Worm (Caenorhabditis elegans) whole organism, L2 larva: ENCODE measurements around the gene nspc-12.

Experiments used
- C34F6.9 ChIP-seq: fragments of 150-350 bp; optimal IDR thresholded peaks from 2 replicates; lab custom pipeline; 2014; ENCODE audit warnings: missing biosample characterization, missing genetic modification characterization
- Y55F3AM.14 ChIP-seq: fragments of 200-800 bp; sonication (Bioruptor generic); optimal IDR thresholded peaks from 2 replicates; lab custom pipeline; 2018; ENCODE audit warnings: mild to moderate bottlenecking, missing genetic modification characterization, missing compliant biosample characterization
- alr-1 ChIP-seq: fragments of 150-350 bp; optimal IDR thresholded peaks from 2 replicates; lab custom pipeline; 2014; ENCODE audit warnings: missing biosample characterization, missing genetic modification characterization
- aly-2 ChIP-seq: fragments of 150-350 bp; optimal IDR thresholded peaks from 2 replicates; lab custom pipeline; 2014; ENCODE audit warnings: missing biosample characterization, missing genetic modification characterization
- blmp-1 ChIP-seq: sonication (generic microtip); optimal IDR thresholded peaks from 2 replicates; lab custom pipeline; 2017; ENCODE audit warnings: missing genetic modification characterization, mild to moderate bottlenecking, missing compliant biosample characterization, antibody characterized with exemption, moderate library complexity; ENCODE audit not compliant: insufficient read depth
- ceh-16 ChIP-seq: fragments of 150-350 bp; optimal IDR thresholded peaks from 2 replicates; lab custom pipeline; 2014; ENCODE audit warnings: missing biosample characterization, missing genetic modification characterization
- ceh-82 ChIP-seq: fragments of 150-350 bp; optimal IDR thresholded peaks from 2 replicates; lab custom pipeline; 2014; ENCODE audit warnings: missing biosample characterization, missing genetic modification characterization
- crh-2 ChIP-seq: sonication (generic microtip); optimal IDR thresholded peaks from 2 replicates; lab custom pipeline; 2017; ENCODE audit warnings: missing biosample characterization, missing genetic modification characterization
- egl-27 ChIP-seq: sonication (generic microtip); optimal IDR thresholded peaks from 3 replicates; lab custom pipeline; 2017; ENCODE audit warnings: missing biosample characterization, missing genetic modification reagents, missing genetic modification characterization
- elt-1 ChIP-seq: fragments of 150-350 bp; optimal IDR thresholded peaks from 2 replicates; lab custom pipeline; 2014; ENCODE audit warnings: missing biosample characterization, missing genetic modification characterization
- elt-3 ChIP-seq: sonication (generic microtip); optimal IDR thresholded peaks from 2 replicates; lab custom pipeline; 2017; ENCODE audit warnings: missing biosample characterization, missing genetic modification characterization
- fos-1 ChIP-seq: fragments of 150-350 bp; optimal IDR thresholded peaks from 2 replicates; lab custom pipeline; 2014; ENCODE audit warnings: missing biosample characterization, missing genetic modification characterization
- gmeb-1 ChIP-seq: fragments of 150-350 bp; optimal IDR thresholded peaks from 2 replicates; lab custom pipeline; 2014; ENCODE audit warnings: missing biosample characterization, missing genetic modification characterization
- lin-11 ChIP-seq: fragments of 150-350 bp; sonication (generic microtip); optimal IDR thresholded peaks from 2 replicates; lab custom pipeline; 2014; ENCODE audit warnings: missing biosample characterization, missing genetic modification characterization, inconsistent platforms, mixed read lengths
- lin-13 ChIP-seq: fragments of 150-350 bp; optimal IDR thresholded peaks from 2 replicates; lab custom pipeline; 2014; ENCODE audit warnings: missing biosample characterization, missing genetic modification reagents, missing genetic modification characterization
- lin-39 ChIP-seq: fragments of 150-350 bp; optimal IDR thresholded peaks from 2 replicates; lab custom pipeline; 2014; ENCODE audit warnings: missing biosample characterization, missing genetic modification reagents, missing genetic modification characterization
- lsy-2 ChIP-seq, 2 experiments: fragments of 150-350 bp in 1 of 2; sonication (generic microtip) in 1 of 2; optimal IDR thresholded peaks; 2 replicates each; lab custom pipeline; 2014 to 2017; ENCODE audit warnings: missing biosample characterization in 2 of 2, missing genetic modification characterization in 2 of 2
- mbf-1 ChIP-seq: sonication (generic microtip); optimal IDR thresholded peaks from 2 replicates; lab custom pipeline; 2017; ENCODE audit warnings: missing biosample characterization, missing genetic modification characterization
- nhr-10 ChIP-seq: sonication (generic microtip); optimal IDR thresholded peaks from 2 replicates; lab custom pipeline; 2017; ENCODE audit warnings: missing biosample characterization, missing genetic modification characterization
- nhr-11 ChIP-seq: fragments of 150-350 bp; optimal IDR thresholded peaks from 2 replicates; lab custom pipeline; 2014; ENCODE audit warnings: missing biosample characterization, missing genetic modification characterization
- nhr-12 ChIP-seq: fragments of 150-350 bp; optimal IDR thresholded peaks from 2 replicates; lab custom pipeline; 2014; ENCODE audit warnings: missing biosample characterization, missing genetic modification characterization
- nhr-129 ChIP-seq: fragments of 150-350 bp; optimal IDR thresholded peaks from 2 replicates; lab custom pipeline; 2014; ENCODE audit warnings: missing biosample characterization, missing genetic modification characterization
- nhr-21 ChIP-seq: fragments of 150-350 bp; optimal IDR thresholded peaks from 2 replicates; lab custom pipeline; 2014; ENCODE audit warnings: missing biosample characterization, missing genetic modification characterization
- nhr-23 ChIP-seq: fragments of 150-350 bp; optimal IDR thresholded peaks from 2 replicates; lab custom pipeline; 2014; ENCODE audit warnings: missing biosample characterization, missing genetic modification reagents, missing genetic modification characterization
- nhr-25 ChIP-seq: fragments of 150-350 bp; sonication (generic microtip); optimal IDR thresholded peaks from 3 replicates; lab custom pipeline; 2014; ENCODE audit warnings: missing biosample characterization, missing genetic modification characterization
- nhr-6 ChIP-seq: fragments of 150-350 bp; optimal IDR thresholded peaks from 2 replicates; lab custom pipeline; 2014; ENCODE audit warnings: missing biosample characterization, missing genetic modification characterization
- nhr-77 ChIP-seq: fragments of 150-350 bp; optimal IDR thresholded peaks from 2 replicates; lab custom pipeline; 2014; ENCODE audit warnings: missing biosample characterization, missing genetic modification characterization
- peb-1 ChIP-seq: fragments of 150-350 bp; optimal IDR thresholded peaks from 2 replicates; lab custom pipeline; 2014; ENCODE audit warnings: missing biosample characterization, missing genetic modification characterization
- skn-1 ChIP-seq: sonication (generic microtip); optimal IDR thresholded peaks from 2 replicates; lab custom pipeline; 2017; ENCODE audit warnings: missing biosample characterization, missing genetic modification characterization
- unc-39 ChIP-seq: fragments of 150-350 bp; optimal IDR thresholded peaks from 2 replicates; lab custom pipeline; 2014; ENCODE audit warnings: missing biosample characterization, missing genetic modification characterization
- unc-55 ChIP-seq: fragments of 150-350 bp; sonication (generic microtip); optimal IDR thresholded peaks from 3 replicates; lab custom pipeline; 2014; ENCODE audit warnings: missing biosample characterization, missing genetic modification reagents, missing genetic modification characterization
- unc-62 ChIP-seq: fragments of 150-350 bp; optimal IDR thresholded peaks from 2 replicates; lab custom pipeline; 2014; ENCODE audit warnings: missing biosample characterization, missing genetic modification reagents, missing genetic modification characterization
- zag-1 ChIP-seq: fragments of 150-350 bp; optimal IDR thresholded peaks from 2 replicates; lab custom pipeline; 2014; ENCODE audit warnings: missing biosample characterization, missing genetic modification characterization
- ztf-1 ChIP-seq: fragments of 200-800 bp; sonication (Bioruptor generic); conservative IDR thresholded peaks from 2 replicates; pipeline ENCODE4 v1.3.6; 2022; ENCODE audit warnings: missing genetic modification characterization, missing compliant biosample characterization
- ztf-11 ChIP-seq: sonication (generic microtip); optimal IDR thresholded peaks from 2 replicates; lab custom pipeline; 2017; ENCODE audit warnings: missing biosample characterization, missing genetic modification characterization
- ztf-4 ChIP-seq: fragments of 150-350 bp; optimal IDR thresholded peaks from 2 replicates; lab custom pipeline; 2014; ENCODE audit warnings: missing biosample characterization, missing genetic modification characterization

The nspc-12 gene

DNA sequence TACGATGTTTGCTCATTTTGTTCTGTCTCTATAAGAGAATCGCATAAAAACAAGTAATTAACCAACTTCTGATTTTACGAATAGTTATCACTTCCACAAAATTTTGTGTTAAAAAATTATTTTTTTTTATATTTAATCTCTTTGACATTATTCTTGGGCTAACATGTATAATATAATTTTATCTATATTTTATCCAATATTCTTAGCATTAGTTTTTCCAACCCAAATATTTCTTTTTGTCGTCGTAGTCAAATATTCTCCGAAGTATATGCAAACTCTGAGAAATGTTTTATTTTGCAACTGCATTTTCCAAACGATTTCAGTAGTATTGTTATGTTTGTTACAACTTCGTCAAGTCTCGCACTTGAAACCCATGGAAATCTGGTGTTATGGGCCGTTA, 23.0 kb downstream of the nspc-12 start, which contains the start of gene srd-47:
Gene srd-47 (plus strand): TSS at position 164 of the 400 bp plus-strand sequence.
- TF ChIP-seq egl-27 (tag; lab: Kevin White, UChicago) (no peak), fos-1 (tag; lab: Kevin White, UChicago) (no peak), C34F6.9 (tag; lab: Kevin White, UChicago) (no peak), unc-39 (tag; lab: Kevin White, UChicago) (no peak)

- TF ChIP-seq lin-13 (GFP tag; lab: Kevin White, UChicago) (no peak), unc-55 (GFP tag; lab: Kevin White, UChicago) (no peak), nhr-25 (tag; lab: Kevin White, UChicago) (no peak), ceh-82 (tag; lab: Kevin White, UChicago) (no peak), blmp-1 (no peak), elt-3 (tag; lab: Kevin White, UChicago) (no peak), mbf-1 (tag; lab: Kevin White, UChicago) (no peak), ztf-1 (no peak), egl-27 (tag; lab: Kevin White, UChicago) (no peak), lin-39 (tag; lab: Kevin White, UChicago) (no peak), lsy-2 (tag; optimal IDR thresholded peaks at IDR 0.05; lab: Kevin White, UChicago) (no peak), nhr-23 (tag; lab: Kevin White, UChicago) (no peak), nhr-10 (tag; lab: Kevin White, UChicago) (no peak), nhr-129 (tag; lab: Kevin White, UChicago) (no peak)
- TF ChIP-seq, all 48 proteins: peak for 0
Observed at ce11 chrX:12331795-12332194, 24.7 kb downstream of the nspc-12 start, which contains the start of gene srd-46. Gene srd-46 (plus strand): TSS chrX:12332095.

DNA sequence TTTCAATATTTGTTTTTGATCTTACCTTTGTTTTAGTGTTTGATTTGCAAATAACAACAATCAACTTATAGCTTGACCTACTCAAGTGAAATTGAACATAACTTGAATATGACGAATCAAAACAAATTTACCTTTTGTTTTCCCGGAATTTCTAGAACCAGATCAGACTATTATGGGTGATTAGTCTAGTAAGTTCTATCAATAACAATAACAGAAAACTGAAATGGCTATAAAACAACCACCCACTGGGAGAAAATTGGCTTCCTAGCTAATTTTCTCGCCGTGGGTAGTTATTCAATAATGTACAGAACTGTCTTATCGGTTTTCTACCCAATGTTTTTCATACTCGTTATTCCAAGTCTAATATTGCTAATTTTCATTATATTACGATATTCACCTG, 27.8 kb downstream of the nspc-12 start, which contains the start of gene srd-45:
Gene srd-45 (plus strand): TSS at position 301 of the 400 bp plus-strand sequence.
- TF ChIP-seq ztf-1 (no peak), skn-1 (tag; lab: Kevin White, UChicago) (no peak), crh-2 (tag; lab: Kevin White, UChicago) (no peak), blmp-1 (no peak), nhr-21 (tag; lab: Kevin White, UChicago) (no peak), nhr-12 (tag; lab: Kevin White, UChicago) (no peak), nhr-11 (tag; lab: Kevin White, UChicago) (no peak), zag-1 (tag; lab: Kevin White, UChicago) (no peak), nhr-77 (tag; lab: Kevin White, UChicago) (no peak), unc-62 (GFP tag; lab: Kevin White, UChicago) (no peak), nhr-25 (tag; lab: Kevin White, UChicago) (no peak), nhr-129 (tag; lab: Kevin White, UChicago) (no peak), unc-39 (tag; lab: Kevin White, UChicago) (no peak), Y55F3AM.14 (GFP tag; lab: Kevin White, UChicago) (no peak)

- no peak for TF ChIP-seq Y55F3AM.14 (GFP tag; lab: Kevin White, UChicago)
- no peak for TF ChIP-seq unc-39 (tag; lab: Kevin White, UChicago)
- TF ChIP-seq nhr-10 (tag; lab: Kevin White, UChicago) = no peak
- no peak for TF ChIP-seq C34F6.9 (tag; lab: Kevin White, UChicago)
- TF ChIP-seq mbf-1 (tag; lab: Kevin White, UChicago) = no peak
- TF ChIP-seq ztf-1 = no peak
- TF ChIP-seq gmeb-1 (tag; lab: Kevin White, UChicago) = no peak
- no peak for TF ChIP-seq nhr-6
- no peak for TF ChIP-seq nhr-23 (tag; lab: Kevin White, UChicago)
- TF ChIP-seq lin-39 (tag; lab: Kevin White, UChicago) = no peak
- TF ChIP-seq elt-1 = no peak
- no peak for TF ChIP-seq peb-1 (tag; lab: Kevin White, UChicago)
- TF ChIP-seq ztf-4 (tag; lab: Kevin White, UChicago) = no peak
- no peak for TF ChIP-seq ceh-16 (tag; lab: Kevin White, UChicago)
- no peak for TF ChIP-seq lin-11 (tag; lab: Kevin White, UChicago)
Observed at ce11 chrX:12326424-12326823, 30.1 kb downstream of the nspc-12 start, which contains the start of gene srd-41. Gene srd-41 (plus strand): TSS chrX:12326724.

- no peak for TF ChIP-seq elt-3 (tag; lab: Kevin White, UChicago)
- no peak for TF ChIP-seq unc-39 (tag; lab: Kevin White, UChicago)
- no peak for TF ChIP-seq ztf-11 (tag; lab: Kevin White, UChicago)
- TF ChIP-seq egl-27 (tag; lab: Kevin White, UChicago) = no peak
- no peak for TF ChIP-seq aly-2 (tag; lab: Kevin White, UChicago)
- no peak for TF ChIP-seq alr-1
- TF ChIP-seq Y55F3AM.14 (GFP tag; lab: Kevin White, UChicago) = no peak
- no peak for TF ChIP-seq nhr-21 (tag; lab: Kevin White, UChicago)
- TF ChIP-seq, all 48 proteins: peak for 0
Observed at ce11 chrX:12323439-12323838, 33.0 kb downstream of the nspc-12 start, which contains the start of gene srd-40. Gene srd-40 (plus strand): TSS chrX:12323739.
